Worm (Caenorhabditis elegans) whole organism, midembryonic: Measurements from ENCODE around the gene his-73.
A peak's percentile ranks its signal among the peaks of the same experiment; 100 is the strongest.

Experiments
- T22C8.4 ChIP-seq: fragments of 200-800 bp; sonication (Bioruptor generic); IDR thresholded peaks from 2 replicates; pipeline ENCODE4 v1.3.6; 2022; ENCODE audit warnings: missing genetic modification characterization, missing compliant biosample characterization
- cog-1 ChIP-seq: sonication (generic microtip); optimal IDR thresholded peaks from 2 replicates; lab custom pipeline; 2016; ENCODE audit warnings: missing genetic modification characterization, missing compliant biosample characterization
- flt-1 ChIP-seq: fragments of 200-800 bp; sonication (Bioruptor generic); IDR thresholded peaks from 2 replicates; pipeline ENCODE4 v1.3.6; 2022; ENCODE audit warnings: missing genetic modification characterization, missing compliant biosample characterization
- klf-2 ChIP-seq: fragments of 200-800 bp; sonication (Bioruptor generic); conservative IDR thresholded peaks from 2 replicates; pipeline ENCODE4 v1.3.6; 2022; ENCODE audit warnings: missing genetic modification reagents, missing genetic modification characterization, missing compliant biosample characterization
- med-1 ChIP-seq: sonication (generic microtip); optimal IDR thresholded peaks from 2 replicates; lab custom pipeline; 2017; ENCODE audit warnings: missing genetic modification characterization, mild to moderate bottlenecking, missing compliant biosample characterization, antibody characterized with exemption, missing genetic modification reagents; ENCODE audit not compliant: insufficient read depth
- ref-1 ChIP-seq: fragments of 200-800 bp; sonication (Bioruptor generic); conservative IDR thresholded peaks from 2 replicates; pipeline ENCODE4 v1.3.6; 2022; ENCODE audit warnings: missing genetic modification reagents, missing genetic modification characterization, missing compliant biosample characterization
- tab-1 ChIP-seq: fragments of 200-800 bp; sonication (Bioruptor generic); IDR thresholded peaks from 2 replicates; pipeline ENCODE4 v1.3.6; 2022; ENCODE audit warnings: missing genetic modification characterization, missing compliant biosample characterization
- ztf-23 ChIP-seq: fragments of 200-800 bp; sonication (Bioruptor generic); IDR thresholded peaks from 2 replicates; pipeline ENCODE4 v1.3.6; 2022; ENCODE audit warnings: missing genetic modification reagents, missing genetic modification characterization, missing compliant biosample characterization
- ztf-29 ChIP-seq: fragments of 200-800 bp; sonication (Bioruptor generic); IDR thresholded peaks from 2 replicates; pipeline ENCODE4 v1.3.6; 2022; ENCODE audit warnings: missing genetic modification reagents, missing genetic modification characterization, missing compliant biosample characterization

his-73 gene

ce11 chrII:13184129-13184528, 624 bp downstream of the his-73 start, which contains the start of gene W09H1.3:
Gene W09H1.3 (plus strand): TSS chrII:13184429.
- TF ChIP-seq cog-1 (tag; lab: Kevin White, UChicago) (no peak), med-1 (GFP tag; lab: Kevin White, UChicago) (no peak), klf-2 (no peak), ztf-23 (GFP tag; lab: Robert Waterston, UW) (no peak), flt-1 (GFP tag; lab: Robert Waterston, UW) (no peak), ztf-29 (no peak)

- TF ChIP-seq ref-1 (no peak), T22C8.4 (GFP tag; lab: Robert Waterston, UW) (no peak), tab-1 (GFP tag; lab: Robert Waterston, UW) (no peak), flt-1 (GFP tag; lab: Robert Waterston, UW) (no peak), ztf-29 (no peak), klf-2 (no peak), ztf-23 (GFP tag; lab: Robert Waterston, UW) (no peak), cog-1 (tag; lab: Kevin White, UChicago) (no peak), med-1 (GFP tag; lab: Kevin White, UChicago) (no peak)
Measured at ce11 chrII:13187188-13187587, 3.7 kb downstream of the his-73 start, which contains the start of gene mecr-1. Gene mecr-1 (minus strand): TSS chrII:13187314.

- no peak for TF ChIP-seq klf-2
- TF ChIP-seq cog-1 (tag; lab: Kevin White, UChicago) = no peak
- TF ChIP-seq flt-1 (GFP tag; lab: Robert Waterston, UW) = no peak
- no peak for TF ChIP-seq ref-1
Measured at ce11 chrII:13188084-13188483, 4.6 kb downstream of the his-73 start.

ce11 chrII:13189363-13189762, 5.9 kb downstream of the his-73 start:
- TF ChIP-seq ref-1 (no peak), flt-1 (GFP tag; lab: Robert Waterston, UW) (no peak), tab-1 (GFP tag; lab: Robert Waterston, UW) (no peak)

- TF ChIP-seq med-1 (GFP tag; lab: Kevin White, UChicago) (no peak), ref-1 (no peak), ztf-23 (GFP tag; lab: Robert Waterston, UW) (no peak), cog-1 (tag; lab: Kevin White, UChicago) (no peak), ztf-29 (no peak), flt-1 (GFP tag; lab: Robert Waterston, UW) (no peak), tab-1 (GFP tag; lab: Robert Waterston, UW) (no peak), klf-2 (no peak), T22C8.4 (GFP tag; lab: Robert Waterston, UW) (no peak)
Measured at ce11 chrII:13190412-13190811, 6.9 kb downstream of the his-73 start.

- TF ChIP-seq tab-1 (GFP tag; lab: Robert Waterston, UW) = no peak
- TF ChIP-seq ztf-29 = no peak
- no peak for TF ChIP-seq cog-1 (tag; lab: Kevin White, UChicago)
- no peak for TF ChIP-seq flt-1 (GFP tag; lab: Robert Waterston, UW)
- no peak for TF ChIP-seq T22C8.4 (GFP tag; lab: Robert Waterston, UW)
- TF ChIP-seq ztf-23 (GFP tag; lab: Robert Waterston, UW) = no peak
- no peak for TF ChIP-seq ref-1
- no peak for TF ChIP-seq med-1 (GFP tag; lab: Kevin White, UChicago)
- no peak for TF ChIP-seq klf-2
Measured at ce11 chrII:13193563-13194103, 10.1 kb downstream of the his-73 start.

- no peak for TF ChIP-seq klf-2
- peak; percentile 71 for TF ChIP-seq cog-1 (tag; lab: Kevin White, UChicago)
Measured at ce11 chrII:13195163-13195562, 11.7 kb downstream of the his-73 start, which contains the start of gene lec-1. Gene lec-1 (plus strand): TSS chrII:13195549.

- TF ChIP-seq klf-2 (no peak), ztf-23 (GFP tag; lab: Robert Waterston, UW) (no peak), ref-1 (no peak), cog-1 (tag; lab: Kevin White, UChicago) (no peak), ztf-29 (no peak), med-1 (GFP tag; lab: Kevin White, UChicago) (no peak), tab-1 (GFP tag; lab: Robert Waterston, UW) (no peak; the same call in 1 of the 2 replicates), T22C8.4 (GFP tag; lab: Robert Waterston, UW) (no peak), flt-1 (GFP tag; lab: Robert Waterston, UW) (no peak)
Measured at ce11 chrII:13195706-13196417, 12.4 kb downstream of the his-73 start.

- TF ChIP-seq T22C8.4 (GFP tag; lab: Robert Waterston, UW) (no peak), tab-1 (GFP tag; lab: Robert Waterston, UW) (no peak), ztf-23 (GFP tag; lab: Robert Waterston, UW) (no peak), ref-1 (no peak), flt-1 (GFP tag; lab: Robert Waterston, UW) (no peak), med-1 (GFP tag; lab: Kevin White, UChicago) (no peak), ztf-29 (no peak), klf-2 (no peak), cog-1 (tag; lab: Kevin White, UChicago) (no peak)
Measured at ce11 chrII:13196689-13197280, 13.3 kb downstream of the his-73 start.

- TF ChIP-seq T22C8.4 (GFP tag; lab: Robert Waterston, UW) = no peak
Measured at ce11 chrII:13198845-13199244, 15.3 kb downstream of the his-73 start.
